Worm (Caenorhabditis elegans) whole organism, midembryonic: Measurements from ENCODE around the gene F01D5.7.

Experiments
- T22C8.4 ChIP-seq: fragments of 200-800 bp; sonication (Bioruptor generic); IDR thresholded peaks from 2 replicates; pipeline ENCODE4 v1.3.6; 2022; ENCODE audit warnings: missing genetic modification characterization, missing compliant biosample characterization
- ref-1 ChIP-seq: fragments of 200-800 bp; sonication (Bioruptor generic); conservative IDR thresholded peaks from 2 replicates; pipeline ENCODE4 v1.3.6; 2022; ENCODE audit warnings: missing genetic modification reagents, missing genetic modification characterization, missing compliant biosample characterization

DNA sequence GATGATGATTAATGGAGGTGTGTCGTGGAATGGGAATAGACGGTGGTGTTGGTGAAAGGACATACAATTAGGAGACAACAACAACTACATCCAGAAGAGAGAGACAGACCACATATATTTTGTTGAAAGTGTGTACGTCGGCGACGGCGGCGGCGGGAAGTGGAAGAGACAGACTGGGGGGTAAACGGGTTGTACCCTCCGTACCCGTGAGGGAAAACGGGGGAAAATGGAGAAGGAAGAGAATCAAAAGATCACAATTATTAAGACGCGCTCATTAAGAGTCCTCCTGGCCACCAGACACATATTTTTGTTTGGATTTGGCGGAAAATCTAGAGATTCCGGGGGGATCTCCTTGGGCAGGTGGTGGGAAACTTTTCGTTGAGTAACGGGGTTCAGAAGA lies 38.0 kb downstream of the F01D5.7 start:
- no peak for TF ChIP-seq ref-1 (GFP tag; lab: Robert Waterston, UW)
- TF ChIP-seq T22C8.4 (GFP tag; lab: Robert Waterston, UW): no peak
